Fruit fly (Drosophila melanogaster): Measurements from ENCODE around the gene CG14374.

The CG14374 gene

dm6 chr3R:13428341-13429040 lies 31.6 kb upstream of the CG14374 start (continued):
- TF ChIP-seq HLH4C (GFP tag; IDR thresholded peaks at IDR 0.05; ENCODE audit: partially characterized antibody), result no peak
- no peak for TF ChIP-seq CG3838 (GFP tag; optimal IDR thresholded peaks at IDR 0.05)
- TF ChIP-seq Adf1 (GFP tag; IDR thresholded peaks at IDR 0.05), result no peak
- TF ChIP-seq CG5180 (GFP tag; optimal IDR thresholded peaks at IDR 0.05), result no peak
- no peak for TF ChIP-seq Hmx (GFP tag; optimal IDR thresholded peaks at IDR 0.05)
- peak; percentile 90 for TF ChIP-seq ci (GFP tag; IDR thresholded peaks at IDR 0.05)
- peak; percentile 54 for TF ChIP-seq D19A (tag; optimal IDR thresholded peaks at IDR 0.05)
- TF ChIP-seq CG1647 (GFP tag; optimal IDR thresholded peaks at IDR 0.05), result no peak
- peak; percentile 67 for TF ChIP-seq nau (GFP tag; optimal IDR thresholded peaks at IDR 0.05)
- no peak for TF ChIP-seq CG2889 (GFP tag; IDR thresholded peaks at IDR 0.05)
- TF ChIP-seq ken (GFP tag; IDR thresholded peaks at IDR 0.05), result peak; percentile 58; the same call in 1 of the 3 replicates
- TF ChIP-seq CG11398 (GFP tag; optimal IDR thresholded peaks at IDR 0.05), result peak; percentile 44
- no peak for TF ChIP-seq CG7963 (GFP tag; IDR thresholded peaks at IDR 0.05; ENCODE audit: partially characterized antibody)
- peak; percentile 34 for TF ChIP-seq CG13123 (GFP tag; optimal IDR thresholded peaks at IDR 0.05)
- TF ChIP-seq Deaf1 (tag; optimal IDR thresholded peaks at IDR 0.05), result peak; percentile 34
- TF ChIP-seq CG10147 (GFP tag; optimal IDR thresholded peaks at IDR 0.05), result peak; percentile 37
- TF ChIP-seq MTF-1 (GFP tag; optimal IDR thresholded peaks at IDR 0.05; ENCODE audit: borderline replicate concordance), result peak; percentile 57
- peak; percentile 34 for TF ChIP-seq ems (GFP tag; optimal IDR thresholded peaks at IDR 0.05)
- no peak for TF ChIP-seq hkb (optimal IDR thresholded peaks at IDR 0.05)
- peak; percentile 80 for TF ChIP-seq hkb (GFP tag; IDR thresholded peaks at IDR 0.05)
- peak; percentile 55 for TF ChIP-seq HLH54F (GFP tag; optimal IDR thresholded peaks at IDR 0.05)
- peak; percentile 59 for TF ChIP-seq CG9727 (GFP tag; optimal IDR thresholded peaks at IDR 0.05)
- TF ChIP-seq CG5245 (GFP tag; optimal IDR thresholded peaks at IDR 0.05), result peak; percentile 61
- TF ChIP-seq CG16813 (GFP tag; IDR thresholded peaks at IDR 0.05; ENCODE audit: partially characterized antibody), result no peak
- peak; percentile 69 for TF ChIP-seq CG10267 (tag; optimal IDR thresholded peaks at IDR 0.05)
- TF ChIP-seq esg (GFP tag; conservative IDR thresholded peaks at IDR 0.05), result peak; percentile 74
- peak; percentile 53 for TF ChIP-seq ewg (GFP tag; optimal IDR thresholded peaks at IDR 0.05)
- peak; percentile 74 for TF ChIP-seq CG14441 (GFP tag; IDR thresholded peaks at IDR 0.05)
- no peak for TF ChIP-seq CG31224 (GFP tag; IDR thresholded peaks at IDR 0.05)
- no peak for TF ChIP-seq Scr (GFP tag; IDR thresholded peaks at IDR 0.05; ENCODE audit: partially characterized antibody)
- no peak for TF ChIP-seq CG15479 (GFP tag; optimal IDR thresholded peaks at IDR 0.05)
- peak; percentile 29 for TF ChIP-seq Nf-YB (GFP tag; optimal IDR thresholded peaks at IDR 0.05)
- TF ChIP-seq abd-A (tag; optimal IDR thresholded peaks at IDR 0.05), result no peak
- TF ChIP-seq CG2678 (tag; optimal IDR thresholded peaks at IDR 0.05), result peak; percentile 77
- TF ChIP-seq CG6791 (GFP tag; IDR thresholded peaks at IDR 0.05; ENCODE audit: partially characterized antibody), result no peak
- TF ChIP-seq sens (GFP tag), result peak; percentile 95
- peak; percentile 80 for TF ChIP-seq CG7839 (tag; optimal IDR thresholded peaks at IDR 0.05)
- peak; percentile 60 for TF ChIP-seq Hr3 (GFP tag; optimal IDR thresholded peaks at IDR 0.05)
- peak; percentile 32; the same call in 1 of the 2 replicates for TF ChIP-seq Atf6 (GFP tag; IDR thresholded peaks at IDR 0.05)
- TF ChIP-seq HLH3B (GFP tag; IDR thresholded peaks at IDR 0.05), result peak; percentile 81
- TF ChIP-seq z (GFP tag; IDR thresholded peaks at IDR 0.05), result no peak
- TF ChIP-seq nerfin-2 (GFP tag; IDR thresholded peaks at IDR 0.05; ENCODE audit: partially characterized antibody), result no peak
- TF ChIP-seq Myb (GFP tag; optimal IDR thresholded peaks at IDR 0.05), result peak; percentile 19
- peak; percentile 61 for TF ChIP-seq CG1233 (GFP tag; optimal IDR thresholded peaks at IDR 0.05)
- TF ChIP-seq hth (optimal IDR thresholded peaks at IDR 0.05), result no peak
- TF ChIP-seq CG2129 (GFP tag; IDR thresholded peaks at IDR 0.05; ENCODE audit: partially characterized antibody), result no peak
- peak; percentile 37 for TF ChIP-seq run (tag; optimal IDR thresholded peaks at IDR 0.05)
- TF ChIP-seq bcd (GFP tag; optimal IDR thresholded peaks at IDR 0.05), result peak; percentile 62
- TF ChIP-seq disco-r (GFP tag; optimal IDR thresholded peaks at IDR 0.05), result no peak

All from whole organism, embryonic.